Fruit fly (Drosophila melanogaster): ENCODE measurements around the gene tefu.
A peak's percentile ranks its signal among the peaks of the same experiment; 100 is the strongest.

The tefu gene

DNA sequence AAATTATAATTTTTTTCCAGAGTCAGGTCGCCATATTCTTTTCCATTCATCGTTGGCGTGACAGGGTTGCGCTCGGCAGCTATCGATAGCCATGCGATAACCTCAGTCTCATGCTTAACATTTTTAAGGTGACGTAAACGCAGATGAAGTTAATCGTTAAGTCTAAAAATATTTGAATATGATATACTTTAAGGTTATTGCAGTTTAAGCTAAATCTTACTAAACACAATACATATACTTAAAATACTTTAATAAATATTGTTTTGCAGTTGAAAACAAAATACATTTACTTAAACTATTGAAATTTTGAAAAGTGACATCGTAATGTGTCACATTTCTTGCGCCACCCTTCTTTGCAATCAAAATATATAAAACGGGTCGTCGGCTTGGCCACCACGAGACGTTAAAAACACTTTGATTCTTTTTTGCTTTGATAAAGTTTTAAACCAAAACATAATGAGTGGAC, 33.2 kb upstream of the tefu start, which contains the start of the genes Cp190 and CG4338 (continued):
- TF ChIP-seq NfI (GFP tag; optimal IDR thresholded peaks at IDR 0.05), result peak; percentile 98
- TF ChIP-seq MESR4 (GFP tag; optimal IDR thresholded peaks at IDR 0.05), result peak; percentile 61
- TF ChIP-seq CG13894 (tag; optimal IDR thresholded peaks at IDR 0.05), result peak; percentile 98
- peak; percentile 97 for TF ChIP-seq CG32772 (GFP tag; IDR thresholded peaks at IDR 0.05)
- TF ChIP-seq CG5180 (GFP tag; optimal IDR thresholded peaks at IDR 0.05), result peak; percentile 89
- TF ChIP-seq hth (optimal IDR thresholded peaks at IDR 0.05), result no peak
- TF ChIP-seq exex (tag; optimal IDR thresholded peaks at IDR 0.05), result peak; percentile 92
- TF ChIP-seq gro (GFP tag; optimal IDR thresholded peaks at IDR 0.05), result peak; percentile 87
- peak; percentile 96 for TF ChIP-seq so (GFP tag; IDR thresholded peaks at IDR 0.05)
- TF ChIP-seq usp (GFP tag; optimal IDR thresholded peaks at IDR 0.05), result no peak
- peak; percentile 97 for TF ChIP-seq CG10654 (GFP tag; optimal IDR thresholded peaks at IDR 0.05)
- TF ChIP-seq CG4328 (GFP tag; optimal IDR thresholded peaks at IDR 0.05), result peak; percentile 98
- TF ChIP-seq bowl (GFP tag; IDR thresholded peaks at IDR 0.05), result peak; percentile 84
- TF ChIP-seq B-H1 (GFP tag; IDR thresholded peaks at IDR 0.05), result peak; percentile 91
- TF ChIP-seq ken (GFP tag; IDR thresholded peaks at IDR 0.05), result peak; percentile 92
- TF ChIP-seq Mad (GFP tag; optimal IDR thresholded peaks at IDR 0.05), result peak; percentile 94
- peak; percentile 85 for TF ChIP-seq CG16813 (GFP tag; IDR thresholded peaks at IDR 0.05; ENCODE audit: partially characterized antibody)
- peak; percentile 88 for TF ChIP-seq disco-r (GFP tag; optimal IDR thresholded peaks at IDR 0.05)
- peak; percentile 96 for TF ChIP-seq E2f1 (GFP tag; IDR thresholded peaks at IDR 0.05)
- TF ChIP-seq Hey (tag; optimal IDR thresholded peaks at IDR 0.05), result peak; percentile 90
- peak; percentile 96 for TF ChIP-seq sisA (GFP tag; IDR thresholded peaks at IDR 0.05)
- TF ChIP-seq unc-4 (GFP tag; IDR thresholded peaks at IDR 0.05; ENCODE audit: partially characterized antibody), result peak; percentile 83
- TF ChIP-seq BtbVII (GFP tag; optimal IDR thresholded peaks at IDR 0.05), result peak; percentile 97
- TF ChIP-seq odd (GFP tag; optimal IDR thresholded peaks at IDR 0.05), result peak; percentile 97
- peak; percentile 88 for TF ChIP-seq Deaf1 (tag; optimal IDR thresholded peaks at IDR 0.05)
- peak; percentile 68 for TF ChIP-seq CTCF (GFP tag; optimal IDR thresholded peaks at IDR 0.05)
- TF ChIP-seq chif (GFP tag; optimal IDR thresholded peaks at IDR 0.05), result peak; percentile 84 to 95
- TF ChIP-seq CG10565 (GFP tag; optimal IDR thresholded peaks at IDR 0.05), result peak; percentile 61
- TF ChIP-seq Bdp1 (GFP tag; optimal IDR thresholded peaks at IDR 0.05), result peak; percentile 87
- peak; percentile 97 for TF ChIP-seq Blimp-1 (GFP tag; optimal IDR thresholded peaks at IDR 0.05)
- TF ChIP-seq bcd (GFP tag; optimal IDR thresholded peaks at IDR 0.05), result peak; percentile 97
- peak; percentile 95 for TF ChIP-seq CG18764 (GFP tag; optimal IDR thresholded peaks at IDR 0.05)
- TF ChIP-seq danr (GFP tag; IDR thresholded peaks at IDR 0.05), result peak; percentile 96
- TF ChIP-seq lmd (GFP tag; IDR thresholded peaks at IDR 0.05), result peak; percentile 98
- peak; percentile 94 to 98 for TF ChIP-seq Hr51 (GFP tag; optimal IDR thresholded peaks at IDR 0.05)
- TF ChIP-seq CG9817 (tag; optimal IDR thresholded peaks at IDR 0.05), result peak; percentile 99
- peak; percentile 94 for TF ChIP-seq CG6813 (GFP tag; optimal IDR thresholded peaks at IDR 0.05)
- TF ChIP-seq CG1024 (GFP tag; IDR thresholded peaks at IDR 0.05), result peak; percentile 76
- TF ChIP-seq chn (GFP tag; optimal IDR thresholded peaks at IDR 0.05), result peak; percentile 95
- TF ChIP-seq cato (GFP tag; optimal IDR thresholded peaks at IDR 0.05; ENCODE audit: borderline replicate concordance), result peak; percentile 96
- peak; percentile 97 for TF ChIP-seq CG4404 (GFP tag; IDR thresholded peaks at IDR 0.05)
- peak; percentile 95 for TF ChIP-seq kay (GFP tag; optimal IDR thresholded peaks at IDR 0.05)
- TF ChIP-seq ci (GFP tag; IDR thresholded peaks at IDR 0.05), result peak; percentile 95
- peak; percentile 89 for TF ChIP-seq CG8359 (GFP tag; optimal IDR thresholded peaks at IDR 0.05; ENCODE audit: borderline replicate concordance)
- TF ChIP-seq Neu2 (GFP tag; optimal IDR thresholded peaks at IDR 0.05; ENCODE audit: borderline replicate concordance), result no peak
- peak; percentile 97 for TF ChIP-seq HHEX (GFP tag; optimal IDR thresholded peaks at IDR 0.05)
- peak; percentile 96 for TF ChIP-seq vfl (GFP tag; optimal IDR thresholded peaks at IDR 0.05)
- peak; percentile 95 for TF ChIP-seq cwo (GFP tag; optimal IDR thresholded peaks at IDR 0.05)
- peak; percentile 99 for TF ChIP-seq CG14710 (tag; optimal IDR thresholded peaks at IDR 0.05)
- peak; percentile 97 for TF ChIP-seq caup (GFP tag; optimal IDR thresholded peaks at IDR 0.05; ENCODE audit: severe bottlenecking)
- TF ChIP-seq MBD-R2 (GFP tag; IDR thresholded peaks at IDR 0.05), result peak; percentile 98

All from whole organism, embryonic.